Fruit fly (Drosophila melanogaster): Measurements from ENCODE around the gene RNaseX25.

The RNaseX25 gene

dm6 chr3L:7935409-7935932 is 34.9 kb upstream of the RNaseX25 start (continued):
- TF ChIP-seq jumu (GFP tag; optimal IDR thresholded peaks at IDR 0.05) (no peak), toy (GFP tag; IDR thresholded peaks at IDR 0.05) (no peak)

dm6 chr3L:7935933-7936494 is 34.4 kb upstream of the RNaseX25 start, which contains the start of the genes syd and Srp9:
Gene syd (minus strand): TSS chr3L:7936120.
Gene Srp9 (plus strand): TSS chr3L:7936373.
- no peak for TF ChIP-seq CG10979 (tag; optimal IDR thresholded peaks at IDR 0.05)
- TF ChIP-seq CG42726 (GFP tag; IDR thresholded peaks at IDR 0.05; ENCODE audit: partially characterized antibody) = no peak
- TF ChIP-seq Ssrp (tag; optimal IDR thresholded peaks at IDR 0.05) = no peak
- TF ChIP-seq CG7556 (GFP tag; optimal IDR thresholded peaks at IDR 0.05) = no peak
- peak; percentile 31 for TF ChIP-seq CG17829 (tag; optimal IDR thresholded peaks at IDR 0.05)
- TF ChIP-seq gfzf (GFP tag; optimal IDR thresholded peaks at IDR 0.05) = peak; percentile 75
- TF ChIP-seq CG30020 (tag; optimal IDR thresholded peaks at IDR 0.05) = peak; percentile 60
- no peak for TF ChIP-seq Mes4 (GFP tag; optimal IDR thresholded peaks at IDR 0.05)
- TF ChIP-seq CG12391 (tag; optimal IDR thresholded peaks at IDR 0.05) = peak; percentile 36
- TF ChIP-seq Doc2 (GFP tag; IDR thresholded peaks at IDR 0.05) = no peak
- TF ChIP-seq abd-A (tag; optimal IDR thresholded peaks at IDR 0.05) = no peak
- TF ChIP-seq CG12155 (GFP tag; optimal IDR thresholded peaks at IDR 0.05) = no peak
- no peak for TF ChIP-seq jigr1 (GFP tag; IDR thresholded peaks at IDR 0.05)
- no peak for TF ChIP-seq CG11398 (GFP tag; optimal IDR thresholded peaks at IDR 0.05)
- TF ChIP-seq trem (tag; optimal IDR thresholded peaks at IDR 0.05) = peak; percentile 74
- no peak for TF ChIP-seq Dfd (GFP tag; optimal IDR thresholded peaks at IDR 0.05)
- TF ChIP-seq CG33557 (GFP tag; optimal IDR thresholded peaks at IDR 0.05) = no peak
- TF ChIP-seq bigmax (GFP tag; optimal IDR thresholded peaks at IDR 0.05) = no peak
- TF ChIP-seq hth (optimal IDR thresholded peaks at IDR 0.05) = no peak
- peak; percentile 1 for TF ChIP-seq Sry-β (GFP tag; optimal IDR thresholded peaks at IDR 0.05)
- no peak for TF ChIP-seq maf-S (GFP tag; optimal IDR thresholded peaks at IDR 0.05)
- peak; percentile 68 for TF ChIP-seq CG12659 (GFP tag; optimal IDR thresholded peaks at IDR 0.05)
- no peak for TF ChIP-seq HmgD (GFP tag; optimal IDR thresholded peaks at IDR 0.05)
- peak; percentile 56; the same call in 1 of the 4 replicates for TF ChIP-seq Dll (GFP tag; IDR thresholded peaks at IDR 0.05; ENCODE audit: partially characterized antibody)
- no peak for TF ChIP-seq gro (GFP tag; optimal IDR thresholded peaks at IDR 0.05)
- TF ChIP-seq CG1603 (tag; optimal IDR thresholded peaks at IDR 0.05) = no peak
- TF ChIP-seq Oli (tag; optimal IDR thresholded peaks at IDR 0.05) = no peak
- no peak for TF ChIP-seq CG18476 (GFP tag; optimal IDR thresholded peaks at IDR 0.05)
- TF ChIP-seq Ptx1 (GFP tag; IDR thresholded peaks at IDR 0.05) = no peak
- TF ChIP-seq pnt (GFP tag; optimal IDR thresholded peaks at IDR 0.05) = no peak
- peak; percentile 33 for TF ChIP-seq CG6254 (GFP tag; optimal IDR thresholded peaks at IDR 0.05)
- peak; percentile 16 to 84 for TF ChIP-seq crp (GFP tag; optimal IDR thresholded peaks at IDR 0.05)
- no peak for TF ChIP-seq Taf1 (GFP tag; IDR thresholded peaks at IDR 0.05)
- TF ChIP-seq Atf-2 (GFP tag; optimal IDR thresholded peaks at IDR 0.05) = no peak
- TF ChIP-seq slbo (GFP tag; IDR thresholded peaks at IDR 0.05) = no peak
- TF ChIP-seq wor (GFP tag; IDR thresholded peaks at IDR 0.05) = no peak
- TF ChIP-seq ewg (GFP tag; optimal IDR thresholded peaks at IDR 0.05) = no peak
- TF ChIP-seq CG7928 (GFP tag; optimal IDR thresholded peaks at IDR 0.05) = no peak
- TF ChIP-seq CG18011 (GFP tag; optimal IDR thresholded peaks at IDR 0.05) = no peak
- no peak for TF ChIP-seq CG32767 (GFP tag; IDR thresholded peaks at IDR 0.05)
- peak; percentile 23; the same call in 1 of the 2 replicates for TF ChIP-seq E2f2 (GFP tag; IDR thresholded peaks at IDR 0.05)
- TF ChIP-seq Sox102F (GFP tag; optimal IDR thresholded peaks at IDR 0.05) = no peak
- no peak for TF ChIP-seq z (GFP tag; IDR thresholded peaks at IDR 0.05)
- no peak for TF ChIP-seq chinmo (GFP tag; IDR thresholded peaks at IDR 0.05; ENCODE audit: partially characterized antibody)
- TF ChIP-seq CG8359 (GFP tag; optimal IDR thresholded peaks at IDR 0.05; ENCODE audit: borderline replicate concordance) = no peak
- no peak for TF ChIP-seq CG1832 (GFP tag; optimal IDR thresholded peaks at IDR 0.05)

All from whole organism, embryonic.